Fruit fly (Drosophila melanogaster): ENCODE measurements around the gene CG17560.
A peak's percentile ranks its signal among the peaks of the same experiment; 100 is the strongest.

The CG17560 gene

DNA sequence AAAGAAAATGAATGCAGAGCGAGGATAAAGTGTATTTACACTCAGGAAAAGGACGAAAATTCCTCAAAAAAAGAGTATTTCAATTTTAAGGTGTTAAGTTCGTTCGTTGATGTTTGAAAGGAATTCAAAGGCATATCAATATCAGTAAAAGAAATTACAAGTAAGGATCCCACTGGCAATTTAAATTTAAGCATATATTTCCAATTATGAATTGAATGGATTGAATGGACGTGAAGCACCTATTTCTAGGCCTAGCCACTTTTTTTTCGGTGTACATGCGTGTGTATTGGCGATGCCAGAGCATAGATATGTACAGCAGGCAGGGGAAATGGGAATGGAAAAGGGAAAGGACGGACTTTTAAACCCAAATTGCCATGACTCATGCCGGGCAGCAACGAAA lies 12.8 kb downstream of the CG17560 start:
- TF ChIP-seq CG8924 (tag; optimal IDR thresholded peaks at IDR 0.05), result peak; percentile 23
- peak in 1 of 3 experiments; percentile 68 for TF ChIP-seq lola (GFP tag; optimal IDR thresholded peaks at IDR 0.05)
- peak; percentile 11 for TF ChIP-seq Max (GFP tag; optimal IDR thresholded peaks at IDR 0.05)
- TF ChIP-seq bigmax (GFP tag; optimal IDR thresholded peaks at IDR 0.05), result no peak
- TF ChIP-seq CG4730 (GFP tag; IDR thresholded peaks at IDR 0.05), result no peak
- no peak for TF ChIP-seq D (optimal IDR thresholded peaks at IDR 0.05)
- peak; percentile 42 for TF ChIP-seq D (GFP tag; optimal IDR thresholded peaks at IDR 0.05)
- peak; percentile 32 for TF ChIP-seq CG10979 (tag; optimal IDR thresholded peaks at IDR 0.05)
- TF ChIP-seq CG17829 (tag; optimal IDR thresholded peaks at IDR 0.05), result peak; percentile 68
- peak; percentile 27 for TF ChIP-seq D19A (tag; optimal IDR thresholded peaks at IDR 0.05)
- peak; percentile 17 for TF ChIP-seq trem (tag; optimal IDR thresholded peaks at IDR 0.05)
- no peak for TF ChIP-seq CG12071 (GFP tag; optimal IDR thresholded peaks at IDR 0.05)
- peak; percentile 63 for TF ChIP-seq gem (tag; optimal IDR thresholded peaks at IDR 0.05)
- peak; percentile 49 for TF ChIP-seq CG14710 (tag; optimal IDR thresholded peaks at IDR 0.05)
- peak; percentile 39 for TF ChIP-seq CG12391 (tag; optimal IDR thresholded peaks at IDR 0.05)
- peak; percentile 53 for TF ChIP-seq CG10267 (tag; optimal IDR thresholded peaks at IDR 0.05)
- peak; percentile 73 for TF ChIP-seq dmrt11E (tag; optimal IDR thresholded peaks at IDR 0.05)
- no peak for TF ChIP-seq CG8089 (GFP tag; optimal IDR thresholded peaks at IDR 0.05)
- TF ChIP-seq CG33557 (GFP tag; optimal IDR thresholded peaks at IDR 0.05), result peak; percentile 54
- peak; percentile 17 for TF ChIP-seq grau (tag; optimal IDR thresholded peaks at IDR 0.05)
- TF ChIP-seq sens (GFP tag), result peak; percentile 66
- peak; percentile 61 for TF ChIP-seq CG4404 (GFP tag; IDR thresholded peaks at IDR 0.05)
- no peak for TF ChIP-seq stc (GFP tag; IDR thresholded peaks at IDR 0.05)
- TF ChIP-seq CG15514 (GFP tag; optimal IDR thresholded peaks at IDR 0.05), result no peak
- no peak for TF ChIP-seq CG2889 (GFP tag; IDR thresholded peaks at IDR 0.05)
- TF ChIP-seq HLH54F (GFP tag; optimal IDR thresholded peaks at IDR 0.05), result peak; percentile 3
- peak; percentile 22 for TF ChIP-seq kay (GFP tag; optimal IDR thresholded peaks at IDR 0.05)
- peak; percentile 28 for TF ChIP-seq phol (tag; optimal IDR thresholded peaks at IDR 0.05)
- TF ChIP-seq pum (GFP tag; optimal IDR thresholded peaks at IDR 0.05), result peak; percentile 22
- TF ChIP-seq zf30C (GFP tag; optimal IDR thresholded peaks at IDR 0.05), result peak; percentile 98
- peak; percentile 7 for TF ChIP-seq Side (GFP tag; optimal IDR thresholded peaks at IDR 0.05)
- TF ChIP-seq cg (GFP tag; optimal IDR thresholded peaks at IDR 0.05), result peak; percentile 48
- TF ChIP-seq zfh2 (GFP tag; optimal IDR thresholded peaks at IDR 0.05), result no peak
- TF ChIP-seq chif (GFP tag; optimal IDR thresholded peaks at IDR 0.05), result peak in 1 of 2 experiments; percentile 28
- peak; percentile 22 for TF ChIP-seq Ssrp (tag; optimal IDR thresholded peaks at IDR 0.05)
- peak; percentile 2 for TF ChIP-seq tin (GFP tag; optimal IDR thresholded peaks at IDR 0.05)
- TF ChIP-seq bsh (GFP tag; optimal IDR thresholded peaks at IDR 0.05), result peak in 1 of 2 experiments; percentile 14
- TF ChIP-seq CG16863 (GFP tag; optimal IDR thresholded peaks at IDR 0.05), result peak; percentile 5
- peak; percentile 24 for TF ChIP-seq CG13424 (tag; optimal IDR thresholded peaks at IDR 0.05)
- TF ChIP-seq Gug (GFP tag; IDR thresholded peaks at IDR 0.05), result no peak
- TF ChIP-seq CG7556 (GFP tag; optimal IDR thresholded peaks at IDR 0.05), result peak; percentile 47
- no peak for TF ChIP-seq Trl (optimal IDR thresholded peaks at IDR 0.05)
- TF ChIP-seq Trl (GFP tag; optimal IDR thresholded peaks at IDR 0.05), result peak; percentile 5
- TF ChIP-seq ftz-f1 (GFP tag; optimal IDR thresholded peaks at IDR 0.05), result no peak
- TF ChIP-seq fd102C (GFP tag; optimal IDR thresholded peaks at IDR 0.05), result peak; percentile 59
- TF ChIP-seq fd96Cb (tag; optimal IDR thresholded peaks at IDR 0.05), result peak; percentile 1
- no peak for TF ChIP-seq Dip3 (GFP tag; optimal IDR thresholded peaks at IDR 0.05)
- peak; percentile 53 for TF ChIP-seq row (GFP tag; IDR thresholded peaks at IDR 0.05)
- TF ChIP-seq CG2712 (tag; optimal IDR thresholded peaks at IDR 0.05), result peak; percentile 62
- no peak for TF ChIP-seq sna (GFP tag; IDR thresholded peaks at IDR 0.05; ENCODE audit: partially characterized antibody)
- no peak for TF ChIP-seq psq (GFP tag; optimal IDR thresholded peaks at IDR 0.05)
